Worm (Caenorhabditis elegans): Measurements from ENCODE around the gene R160.12.
A peak's percentile ranks its signal among the peaks of the same experiment; 100 is the strongest.

The R160.12 gene

ce11 chrX:4397460-4397859, 19.9 kb upstream of the R160.12 start:
- no peak for TF ChIP-seq egl-27 (tag; optimal IDR thresholded peaks at IDR 0.05)
- no peak for TF ChIP-seq nhr-20 (tag; optimal IDR thresholded peaks at IDR 0.05)
- no peak for TF ChIP-seq ceh-63 (GFP tag; optimal IDR thresholded peaks at IDR 0.05)
- no peak for TF ChIP-seq ama-1 (optimal IDR thresholded peaks at IDR 0.05)
- no peak for TF ChIP-seq ceh-82 (tag; optimal IDR thresholded peaks at IDR 0.05)
- no peak for TF ChIP-seq unc-62 (GFP tag; optimal IDR thresholded peaks at IDR 0.05)
- no peak for TF ChIP-seq nhr-12 (tag; optimal IDR thresholded peaks at IDR 0.05)
- TF ChIP-seq fkh-4 (tag; optimal IDR thresholded peaks at IDR 0.05; ENCODE audit: borderline replicate concordance) = no peak
- TF ChIP-seq lin-14 (GFP tag; optimal IDR thresholded peaks at IDR 0.05) = peak; percentile 28
- TF ChIP-seq vab-15 (tag; optimal IDR thresholded peaks at IDR 0.05) = no peak
- no peak for TF ChIP-seq lin-13 (GFP tag; optimal IDR thresholded peaks at IDR 0.05)
- TF ChIP-seq fkh-10 (GFP tag; optimal IDR thresholded peaks at IDR 0.05) = peak; percentile 55
- no peak for TF ChIP-seq grh-1 (GFP tag; IDR thresholded peaks at IDR 0.05)

- TF ChIP-seq ces-1 (GFP tag; optimal IDR thresholded peaks at IDR 0.05) (no peak), lin-35 (GFP tag; optimal IDR thresholded peaks at IDR 0.05) (peak; percentile 27 to 80), C16A3.4 (tag; optimal IDR thresholded peaks at IDR 0.05) (peak; percentile 77), egl-13 (tag; optimal IDR thresholded peaks at IDR 0.05) (no peak), alr-1 (tag; optimal IDR thresholded peaks at IDR 0.05; ENCODE audit: borderline replicate concordance) (no peak), pax-3 (tag; optimal IDR thresholded peaks at IDR 0.05) (peak; percentile 2), grh-1 (GFP tag; IDR thresholded peaks at IDR 0.05) (peak; percentile 54; the same call in 1 of the 2 replicates), sptf-1 (tag; optimal IDR thresholded peaks at IDR 0.05) (no peak), ztf-11 (tag; optimal IDR thresholded peaks at IDR 0.05) (peak in 1 of 2 experiments; percentile 53), lin-39 (tag; optimal IDR thresholded peaks at IDR 0.05) (peak; percentile 62), elt-2 (tag; optimal IDR thresholded peaks at IDR 0.05) (peak; percentile 57), efl-3 (GFP tag; optimal IDR thresholded peaks at IDR 0.05) (peak; percentile 53), unc-130 (tag; optimal IDR thresholded peaks at IDR 0.05) (peak; percentile 7), unc-86 (tag; optimal IDR thresholded peaks at IDR 0.05) (peak; percentile 14), irx-1 (tag; optimal IDR thresholded peaks at IDR 0.05) (peak; percentile 45), dpl-1 (GFP tag; optimal IDR thresholded peaks at IDR 0.05) (peak in 2 of 3 experiments; percentile 1 to 9), fkh-4 (tag; optimal IDR thresholded peaks at IDR 0.05; ENCODE audit: borderline replicate concordance) (peak; percentile 6), hpl-2 (GFP tag; optimal IDR thresholded peaks at IDR 0.05) (peak; percentile 66), zag-1 (tag; optimal IDR thresholded peaks at IDR 0.05) (no peak), lsy-2 (tag; optimal IDR thresholded peaks at IDR 0.05) (peak; percentile 51 to 68), snpc-4 (tag; optimal IDR thresholded peaks at IDR 0.05) (peak; percentile 39), mef-2 (tag; optimal IDR thresholded peaks at IDR 0.05) (no peak), ceh-88 (GFP tag; IDR thresholded peaks at IDR 0.05) (0 out of 2 replicates have a peak, but pooled peaks have one; percentile 40), fkh-10 (GFP tag; optimal IDR thresholded peaks at IDR 0.05) (no peak), lin-15B (tag; optimal IDR thresholded peaks at IDR 0.05) (no peak), fkh-8 (tag; optimal IDR thresholded peaks at IDR 0.05) (no peak), efl-1 (optimal IDR thresholded peaks at IDR 0.05) (peak; percentile 47 to 54), efl-1 (GFP tag; optimal IDR thresholded peaks at IDR 0.05 in 1 of 2) (peak in 1 of 2 experiments; percentile 7), lin-13 (GFP tag; optimal IDR thresholded peaks at IDR 0.05) (no peak), nhr-19 (GFP tag; conservative IDR thresholded peaks at IDR 0.05) (peak; percentile 74), tlp-1 (tag; optimal IDR thresholded peaks at IDR 0.05) (no peak), nhr-237 (tag; optimal IDR thresholded peaks at IDR 0.05) (peak; percentile 40), lin-14 (GFP tag; optimal IDR thresholded peaks at IDR 0.05) (peak; percentile 74), C04F5.9 (tag; optimal IDR thresholded peaks at IDR 0.05) (no peak), nhr-90 (tag; optimal IDR thresholded peaks at IDR 0.05; ENCODE audit: poor library complexity) (peak; percentile 88), nhr-11 (tag; optimal IDR thresholded peaks at IDR 0.05) (no peak), unc-98 (GFP tag; IDR thresholded peaks at IDR 0.05) (no peak), rnt-1 (tag; optimal IDR thresholded peaks at IDR 0.05) (peak; percentile 84), nhr-47 (tag; optimal IDR thresholded peaks at IDR 0.05) (peak; percentile 84), Y116A8C.19 (tag; optimal IDR thresholded peaks at IDR 0.05; ENCODE audit: borderline replicate concordance) (no peak), ceh-63 (GFP tag; optimal IDR thresholded peaks at IDR 0.05) (no peak)
These were observed 17.7 kb upstream of the R160.12 start for ce11 chrX:4395073-4395850.

All from whole organism, L1 larva.